Worm (Caenorhabditis elegans): ENCODE results near the gene dcaf-13.

Gene dcaf-13

ce11 chrII:4444811-4445210 lies 20.1 kb upstream of the dcaf-13 start:
- TF ChIP-seq lsy-2 (tag; optimal IDR thresholded peaks at IDR 0.05): no peak
- no peak for TF ChIP-seq hlh-1 (tag; optimal IDR thresholded peaks at IDR 0.05)
- no peak for TF ChIP-seq lin-13 (tag; optimal IDR thresholded peaks at IDR 0.05)
- no peak for TF ChIP-seq nhr-76 (tag; optimal IDR thresholded peaks at IDR 0.05)
- no peak for TF ChIP-seq nhr-28 (tag; optimal IDR thresholded peaks at IDR 0.05)
- no peak for TF ChIP-seq elt-1 (tag; optimal IDR thresholded peaks at IDR 0.05; ENCODE audit: borderline replicate concordance, insufficient read depth)
- TF ChIP-seq mab-5 (tag; optimal IDR thresholded peaks at IDR 0.05): no peak
- TF ChIP-seq ces-1 (GFP tag; optimal IDR thresholded peaks at IDR 0.05): no peak

DNA sequence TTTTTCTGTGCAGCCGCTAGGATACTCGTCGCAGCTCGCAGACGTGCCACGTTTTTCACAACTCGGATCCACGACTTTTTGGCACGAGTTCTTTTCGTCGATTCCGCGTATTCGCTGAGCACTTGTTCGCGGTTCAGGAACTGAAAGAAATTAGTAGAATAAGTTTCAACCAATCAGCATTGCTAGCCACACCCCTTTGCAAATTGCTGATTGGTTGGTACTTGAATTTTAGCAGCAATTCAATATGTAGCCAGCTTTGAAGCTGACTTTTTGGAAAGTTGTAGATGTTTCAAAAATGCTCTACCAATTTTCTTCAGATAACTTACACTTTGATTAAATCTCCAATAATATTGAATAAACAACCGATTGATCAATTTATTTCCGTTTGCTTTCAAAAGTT lies 16.6 kb upstream of the dcaf-13 start:
- TF ChIP-seq mep-1 (tag; optimal IDR thresholded peaks at IDR 0.05) (no peak), ham-2 (GFP tag; optimal IDR thresholded peaks at IDR 0.05) (no peak)

ce11 chrII:4438601-4439000 lies 13.9 kb upstream of the dcaf-13 start, which contains the start of gene nhr-16:
Gene nhr-16, plus strand, starts transcription at chrII:4438805.
- no peak for TF ChIP-seq unc-120 (tag; optimal IDR thresholded peaks at IDR 0.05; ENCODE audit: poor library complexity, severe bottlenecking)
- no peak for TF ChIP-seq nhr-28 (tag; optimal IDR thresholded peaks at IDR 0.05)

- TF ChIP-seq mab-5 (tag; optimal IDR thresholded peaks at IDR 0.05) (no peak), lsy-2 (tag; optimal IDR thresholded peaks at IDR 0.05) (no peak), lin-13 (tag; optimal IDR thresholded peaks at IDR 0.05) (no peak), flh-1 (GFP tag; optimal IDR thresholded peaks at IDR 0.05) (no peak), unc-39 (tag; optimal IDR thresholded peaks at IDR 0.05) (no peak), unc-62 (GFP tag; optimal IDR thresholded peaks at IDR 0.05) (no peak), bed-3 (GFP tag; optimal IDR thresholded peaks at IDR 0.05) (no peak), cnd-1 (tag; optimal IDR thresholded peaks at IDR 0.05) (no peak), unc-120 (tag; optimal IDR thresholded peaks at IDR 0.05; ENCODE audit: poor library complexity, severe bottlenecking) (no peak), ceh-39 (tag; optimal IDR thresholded peaks at IDR 0.05) (no peak), drap-1 (GFP tag; optimal IDR thresholded peaks at IDR 0.05) (no peak), nhr-237 (tag; optimal IDR thresholded peaks at IDR 0.05) (no peak), sem-2 (GFP tag; optimal IDR thresholded peaks at IDR 0.05) (no peak)
These were observed 10.4 kb upstream of the dcaf-13 start, which contains the start of gene nhr-273 for ce11 chrII:4435134-4435533. Gene nhr-273, plus strand, starts transcription at chrII:4435300.

DNA sequence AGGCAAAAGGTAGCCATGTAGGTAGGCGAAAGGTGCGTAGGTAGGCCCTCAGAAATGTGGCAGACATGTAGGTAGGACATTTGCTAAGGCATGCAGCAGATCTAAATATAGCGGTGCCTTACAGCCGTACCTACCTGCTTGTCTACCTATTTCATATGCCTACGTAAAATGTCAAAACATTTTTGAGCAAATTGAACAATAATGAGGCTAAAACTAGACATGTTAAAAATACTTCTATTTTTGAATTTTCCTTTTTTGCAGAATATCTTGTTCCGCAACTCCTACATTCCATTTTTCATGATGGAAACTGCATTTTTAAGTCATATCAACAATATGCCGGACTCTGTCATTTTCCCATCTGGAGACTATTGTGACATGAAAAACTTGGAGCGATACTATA lies 9.6 kb upstream of the dcaf-13 start:
- TF ChIP-seq ztf-11 (tag; optimal IDR thresholded peaks at IDR 0.05) (no peak), snpc-4 (tag; optimal IDR thresholded peaks at IDR 0.05) (no peak), flh-1 (GFP tag; optimal IDR thresholded peaks at IDR 0.05) (no peak), unc-62 (GFP tag; optimal IDR thresholded peaks at IDR 0.05) (no peak), sptf-1 (tag; optimal IDR thresholded peaks at IDR 0.05) (no peak), hlh-1 (tag; optimal IDR thresholded peaks at IDR 0.05) (no peak), drap-1 (GFP tag; optimal IDR thresholded peaks at IDR 0.05) (no peak), bed-3 (GFP tag; optimal IDR thresholded peaks at IDR 0.05) (no peak), tbx-8 (GFP tag; optimal IDR thresholded peaks at IDR 0.05) (no peak), cnd-1 (tag; optimal IDR thresholded peaks at IDR 0.05) (no peak), elt-3 (tag; optimal IDR thresholded peaks at IDR 0.05) (no peak), ces-1 (GFP tag; optimal IDR thresholded peaks at IDR 0.05) (no peak), nhr-237 (tag; optimal IDR thresholded peaks at IDR 0.05) (no peak), nhr-12 (tag; optimal IDR thresholded peaks at IDR 0.05) (no peak), blmp-1 (tag; optimal IDR thresholded peaks at IDR 0.05) (no peak), lin-32 (GFP tag; optimal IDR thresholded peaks at IDR 0.05) (no peak)

- TF ChIP-seq ces-1 (GFP tag; optimal IDR thresholded peaks at IDR 0.05) (no peak), unc-62 (GFP tag; optimal IDR thresholded peaks at IDR 0.05) (no peak), drap-1 (GFP tag; optimal IDR thresholded peaks at IDR 0.05) (no peak), nhr-237 (tag; optimal IDR thresholded peaks at IDR 0.05) (no peak), unc-39 (tag; optimal IDR thresholded peaks at IDR 0.05) (no peak), blmp-1 (tag; optimal IDR thresholded peaks at IDR 0.05) (no peak), pha-4 (tag; optimal IDR thresholded peaks at IDR 0.05) (no peak), elt-1 (tag; optimal IDR thresholded peaks at IDR 0.05; ENCODE audit: borderline replicate concordance, insufficient read depth) (no peak), ceh-39 (tag; optimal IDR thresholded peaks at IDR 0.05) (no peak), nhr-2 (tag; optimal IDR thresholded peaks at IDR 0.05) (no peak), elt-3 (tag; optimal IDR thresholded peaks at IDR 0.05) (no peak), lin-32 (GFP tag; optimal IDR thresholded peaks at IDR 0.05) (no peak), sem-2 (GFP tag; optimal IDR thresholded peaks at IDR 0.05) (no peak), ztf-11 (tag; optimal IDR thresholded peaks at IDR 0.05) (no peak), ham-2 (GFP tag; optimal IDR thresholded peaks at IDR 0.05) (no peak), mab-5 (tag; optimal IDR thresholded peaks at IDR 0.05) (no peak)
These were observed 8.4 kb upstream of the dcaf-13 start, which contains the start of gene nhr-109 for ce11 chrII:4433146-4433545. Gene nhr-109, plus strand, starts transcription at chrII:4433367.
